Fruit fly (Drosophila melanogaster) whole organism: ENCODE data around the gene Tpc1.

ENCODE experiments used
- CG8478 ChIP-seq: fragments of >200 bp; optimal IDR thresholded peaks from 2 replicates; lab custom pipeline; 2018; ENCODE audit warnings: inconsistent platforms
- Dll ChIP-seq: fragments of >200 bp; optimal IDR thresholded peaks from 2 replicates; lab custom pipeline; 2017
- psq ChIP-seq: fragments of >200 bp; optimal IDR thresholded peaks from 2 replicates; lab custom pipeline; 2017

- TF ChIP-seq Dll (lab: Kevin White, UChicago): no peak
- TF ChIP-seq psq (lab: Kevin White, UChicago): no peak
- TF ChIP-seq CG8478 (lab: Kevin White, UChicago): no peak
Observed at dm6 chr3R:10879219-10879618, 2.8 kb downstream of the Tpc1 start, which contains the start of gene CG14695.
